Worm (Caenorhabditis elegans) whole organism, midembryonic: Measurements from ENCODE around the gene sulp-4.

Source experiments
- med-1 ChIP-seq: sonication (generic microtip); optimal IDR thresholded peaks from 2 replicates; lab custom pipeline; 2017; ENCODE audit warnings: missing genetic modification characterization, mild to moderate bottlenecking, missing compliant biosample characterization, antibody characterized with exemption, missing genetic modification reagents; ENCODE audit not compliant: insufficient read depth
- tab-1 ChIP-seq: fragments of 200-800 bp; sonication (Bioruptor generic); IDR thresholded peaks from 2 replicates; pipeline ENCODE4 v1.3.6; 2022; ENCODE audit warnings: missing genetic modification characterization, missing compliant biosample characterization

ce11 chrV:11868142-11868541 lies 7.0 kb upstream of the sulp-4 start, which contains the start of gene R13H4.7:
- TF ChIP-seq med-1 (GFP tag; lab: Kevin White, UChicago): no peak
- no peak for TF ChIP-seq tab-1
